Fruit fly (Drosophila melanogaster): ENCODE measurements around the gene Klp31E.

Gene Klp31E

dm6 chr2L:10430802-10431476 is 17.1 kb downstream of the Klp31E start, which contains the start of the genes Bug22 and TfIIB (continued):
- TF ChIP-seq CG8388 (GFP tag; optimal IDR thresholded peaks at IDR 0.05) (peak; percentile 45), lilli (GFP tag; optimal IDR thresholded peaks at IDR 0.05) (peak; percentile 86), CG18619 (GFP tag; optimal IDR thresholded peaks at IDR 0.05) (peak; percentile 35), nau (GFP tag; optimal IDR thresholded peaks at IDR 0.05) (peak; percentile 3), Mrtf (GFP tag; IDR thresholded peaks at IDR 0.05) (no peak; the same call in 2 of the 3 replicates), MESR4 (GFP tag; optimal IDR thresholded peaks at IDR 0.05) (peak; percentile 45), Ssrp (tag; optimal IDR thresholded peaks at IDR 0.05) (peak; percentile 58), H2.0 (GFP tag; IDR thresholded peaks at IDR 0.05) (peak; percentile 64), sr (GFP tag; IDR thresholded peaks at IDR 0.05) (no peak), BtbVII (GFP tag; optimal IDR thresholded peaks at IDR 0.05) (peak; percentile 56), Atf-2 (GFP tag; optimal IDR thresholded peaks at IDR 0.05) (peak; percentile 53), unc-4 (GFP tag; IDR thresholded peaks at IDR 0.05; ENCODE audit: partially characterized antibody) (no peak; the same call in 1 of the 2 replicates), aop (GFP tag; IDR thresholded peaks at IDR 0.05) (no peak), CG10431 (GFP tag; optimal IDR thresholded peaks at IDR 0.05) (peak; percentile 18), zfh2 (GFP tag; optimal IDR thresholded peaks at IDR 0.05) (peak; percentile 75), schlank (tag; optimal IDR thresholded peaks at IDR 0.05) (peak; percentile 33), C15 (GFP tag; IDR thresholded peaks at IDR 0.05) (no peak), tx (GFP tag; optimal IDR thresholded peaks at IDR 0.05) (peak; percentile 46), MTF-1 (GFP tag; optimal IDR thresholded peaks at IDR 0.05; ENCODE audit: borderline replicate concordance) (peak; percentile 19), CG16779 (GFP tag; IDR thresholded peaks at IDR 0.05) (0 out of 2 replicates have a peak, but pooled peaks have one; percentile 12), CG17802 (tag; optimal IDR thresholded peaks at IDR 0.05) (peak; percentile 84), H15 (GFP tag; IDR thresholded peaks at IDR 0.05) (no peak), zen (tag; optimal IDR thresholded peaks at IDR 0.05) (peak; percentile 46), CG12071 (GFP tag; optimal IDR thresholded peaks at IDR 0.05) (no peak), CG10274 (GFP tag; optimal IDR thresholded peaks at IDR 0.05) (no peak), Fer1 (GFP tag; optimal IDR thresholded peaks at IDR 0.05) (peak; percentile 47), nmo (GFP tag; optimal IDR thresholded peaks at IDR 0.05) (peak; percentile 77), Lim3 (GFP tag; IDR thresholded peaks at IDR 0.05) (no peak), CG9797 (GFP tag; optimal IDR thresholded peaks at IDR 0.05) (peak; percentile 32), CG15073 (GFP tag; optimal IDR thresholded peaks at IDR 0.05) (no peak), pnt (GFP tag; optimal IDR thresholded peaks at IDR 0.05) (peak; percentile 43), Ptx1 (GFP tag; IDR thresholded peaks at IDR 0.05) (peak; percentile 75), Taf1 (GFP tag; IDR thresholded peaks at IDR 0.05) (peak; percentile 50; the same call in 1 of the 2 replicates), crp (GFP tag; optimal IDR thresholded peaks at IDR 0.05) (peak in 1 of 2 experiments; percentile 38), CG17361 (GFP tag; IDR thresholded peaks at IDR 0.05) (peak; percentile 83; the same call in 2 of the 3 replicates), CG12769 (tag; optimal IDR thresholded peaks at IDR 0.05) (no peak), CG31224 (GFP tag; IDR thresholded peaks at IDR 0.05) (peak; percentile 38; the same call in 1 of the 2 replicates), CG33213 (GFP tag; optimal IDR thresholded peaks at IDR 0.05) (peak; percentile 35), CG2129 (GFP tag; IDR thresholded peaks at IDR 0.05; ENCODE audit: partially characterized antibody) (no peak), Deaf1 (tag; optimal IDR thresholded peaks at IDR 0.05) (no peak), CG18764 (GFP tag; optimal IDR thresholded peaks at IDR 0.05) (peak; percentile 62), nerfin-1 (tag; optimal IDR thresholded peaks at IDR 0.05) (peak; percentile 43), cg (GFP tag; optimal IDR thresholded peaks at IDR 0.05) (no peak), CG10979 (tag; optimal IDR thresholded peaks at IDR 0.05) (peak; percentile 42), lola (GFP tag; optimal IDR thresholded peaks at IDR 0.05) (peak in 1 of 3 experiments; percentile 54), CG7987 (GFP tag; optimal IDR thresholded peaks at IDR 0.05) (peak; percentile 25), CG33557 (GFP tag; optimal IDR thresholded peaks at IDR 0.05) (peak; percentile 26), stc (GFP tag; IDR thresholded peaks at IDR 0.05) (peak; percentile 65)

Measured in whole organism, embryonic.